Worm (Caenorhabditis elegans) whole organism, L2 larva: ENCODE data around the gene glt-5.

Source experiments
- R02D3.7 ChIP-seq: fragments of 150-350 bp; optimal IDR thresholded peaks from 2 replicates; lab custom pipeline; 2014; ENCODE audit warnings: missing biosample characterization, missing genetic modification characterization
- aly-2 ChIP-seq: fragments of 150-350 bp; optimal IDR thresholded peaks from 2 replicates; lab custom pipeline; 2014; ENCODE audit warnings: missing biosample characterization, missing genetic modification characterization
- dmd-4 ChIP-seq: sonication (generic microtip); optimal IDR thresholded peaks from 2 replicates; lab custom pipeline; 2017; ENCODE audit warnings: missing biosample characterization, missing genetic modification characterization
- lin-11 ChIP-seq: fragments of 150-350 bp; sonication (generic microtip); optimal IDR thresholded peaks from 2 replicates; lab custom pipeline; 2014; ENCODE audit warnings: missing biosample characterization, missing genetic modification characterization, inconsistent platforms, mixed read lengths
- lin-13 ChIP-seq: fragments of 150-350 bp; optimal IDR thresholded peaks from 2 replicates; lab custom pipeline; 2014; ENCODE audit warnings: missing biosample characterization, missing genetic modification reagents, missing genetic modification characterization
- nhr-25 ChIP-seq: fragments of 150-350 bp; sonication (generic microtip); optimal IDR thresholded peaks from 3 replicates; lab custom pipeline; 2014; ENCODE audit warnings: missing biosample characterization, missing genetic modification characterization
- sma-3 ChIP-seq: sonication (generic microtip); optimal IDR thresholded peaks from 2 replicates; lab custom pipeline; 2016; ENCODE audit warnings: missing genetic modification reagents, missing genetic modification characterization, missing compliant biosample characterization

DNA sequence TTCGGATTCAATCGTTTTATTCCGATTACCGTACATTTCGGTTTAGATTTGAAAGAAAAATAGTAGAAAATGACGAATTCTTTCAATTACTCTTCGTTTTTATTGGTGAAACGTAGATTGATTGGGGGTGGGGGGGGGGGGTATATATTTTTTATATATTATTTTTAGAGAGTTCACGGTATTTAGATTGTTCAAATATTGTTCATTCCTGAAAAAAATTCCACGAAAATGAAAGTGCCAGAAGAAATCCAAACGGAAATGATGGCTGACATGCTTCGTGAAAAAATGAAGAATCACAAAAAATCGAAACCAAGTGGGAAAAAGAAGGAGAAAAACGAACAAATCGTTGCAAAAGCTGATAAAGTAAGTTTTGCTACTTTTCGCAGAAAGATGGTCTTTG, 8.3 kb downstream of the glt-5 start, which contains the start of the genes Y53C12A.8 and Y53C12A.7:
- TF ChIP-seq nhr-25 (tag; lab: Kevin White, UChicago) (no peak), R02D3.7 (tag; lab: Kevin White, UChicago) (no peak), lin-13 (GFP tag; lab: Kevin White, UChicago) (no peak), sma-3 (no peak), lin-11 (tag; lab: Kevin White, UChicago) (no peak), dmd-4 (no peak), aly-2 (tag; lab: Kevin White, UChicago) (no peak)
